Fruit fly (Drosophila melanogaster) whole organism, embryonic: ENCODE results near the gene CG1999.

Experiments used
- ATbp ChIP-seq: fragments of 200-800 bp; sonication (Bioruptor generic); optimal IDR thresholded peaks from 2 replicates; lab custom pipeline; 2017; ENCODE audit warnings: missing biosample characterization, mild to moderate bottlenecking, missing genetic modification characterization, missing genetic modification reagents
- Atf3 ChIP-seq: fragments of 200-800 bp; sonication (Bioruptor generic); optimal IDR thresholded peaks from 3 replicates; lab custom pipeline; 2016; ENCODE audit warnings: missing biosample characterization, missing genetic modification characterization
- CG10431 ChIP-seq: fragments of 200-800 bp; sonication (Bioruptor generic); optimal IDR thresholded peaks from 3 replicates; lab custom pipeline; 2018; ENCODE audit warnings: missing biosample characterization, mild to moderate bottlenecking, missing genetic modification characterization
- CG10462 ChIP-seq: fragments of 200-800 bp; sonication (Bioruptor generic); optimal IDR thresholded peaks from 2 replicates; lab custom pipeline; 2016; ENCODE audit warnings: missing biosample characterization, missing genetic modification characterization
- CG13424 ChIP-seq: fragments of 200-800 bp; sonication (Bioruptor generic); optimal IDR thresholded peaks from 2 replicates; lab custom pipeline; 2019; ENCODE audit warnings: missing biosample characterization, mild to moderate bottlenecking, missing genetic modification characterization, moderate library complexity
- CG13894 ChIP-seq: fragments of 200-800 bp; sonication (Bioruptor generic); optimal IDR thresholded peaks from 3 replicates; lab custom pipeline; 2018; ENCODE audit warnings: missing biosample characterization, mild to moderate bottlenecking, missing genetic modification characterization, moderate library complexity
- CG14667 ChIP-seq: fragments of 200-800 bp; sonication (Bioruptor generic); IDR thresholded peaks from 2 replicates; pipeline ENCODE4 v1.3.6; 2022; ENCODE audit warnings: missing biosample characterization, missing genetic modification characterization
- CG15696 ChIP-seq: fragments of 200-800 bp; sonication (Bioruptor generic); optimal IDR thresholded peaks from 2 replicates; lab custom pipeline; 2019; ENCODE audit warnings: missing biosample characterization, mild to moderate bottlenecking, missing genetic modification characterization, moderate library complexity
- CG1792 ChIP-seq: fragments of 200-800 bp; sonication (Bioruptor generic); optimal IDR thresholded peaks from 2 replicates; lab custom pipeline; 2016; ENCODE audit warnings: missing biosample characterization, missing genetic modification characterization
- CG18476 ChIP-seq: fragments of 200-800 bp; sonication (Bioruptor generic); optimal IDR thresholded peaks from 2 replicates; lab custom pipeline; 2016; ENCODE audit warnings: missing biosample characterization, mild to moderate bottlenecking, missing genetic modification characterization
- CG2202 ChIP-seq: fragments of 200-800 bp; sonication (Bioruptor generic); optimal IDR thresholded peaks from 2 replicates; lab custom pipeline; 2018; ENCODE audit warnings: missing biosample characterization, mild to moderate bottlenecking, missing genetic modification characterization
- CG31388 ChIP-seq: fragments of 200-800 bp; sonication (Bioruptor generic); optimal IDR thresholded peaks from 2 replicates; lab custom pipeline; 2016; ENCODE audit warnings: missing biosample characterization, missing genetic modification characterization
- CG3847 ChIP-seq: fragments of 200-800 bp; sonication (Bioruptor generic); IDR thresholded peaks from 2 replicates; pipeline ENCODE4 v1.3.6; 2022; ENCODE audit warnings: missing biosample characterization, missing genetic modification characterization
- CG4360 ChIP-seq: fragments of 200-800 bp; sonication (Bioruptor generic); IDR thresholded peaks from 2 replicates; pipeline ENCODE4 v1.3.6; 2022; ENCODE audit warnings: missing biosample characterization, missing genetic modification characterization
- CG4404 ChIP-seq: fragments of 200-800 bp; sonication (Bioruptor generic); IDR thresholded peaks from 2 replicates; pipeline ENCODE4 v1.3.6; 2022; ENCODE audit warnings: missing biosample characterization, missing genetic modification characterization
- CG4854 ChIP-seq: fragments of 200-800 bp; sonication (Bioruptor generic); optimal IDR thresholded peaks from 2 replicates; lab custom pipeline; 2016; ENCODE audit warnings: missing biosample characterization, missing genetic modification characterization, inconsistent platforms
- CG5245 ChIP-seq: fragments of 200-800 bp; sonication (Bioruptor generic); optimal IDR thresholded peaks from 3 replicates; lab custom pipeline; 2016; ENCODE audit warnings: missing biosample characterization, missing genetic modification characterization
- CG7372 ChIP-seq: fragments of 200-800 bp; sonication (Bioruptor generic); IDR thresholded peaks from 2 replicates; pipeline ENCODE4 v1.3.6; 2022; ENCODE audit warnings: missing biosample characterization, missing genetic modification characterization
- CG8478 ChIP-seq: fragments of >200 bp; optimal IDR thresholded peaks from 2 replicates; lab custom pipeline; 2018
- CrebB ChIP-seq: fragments of 200-800 bp; sonication (Bioruptor generic); optimal IDR thresholded peaks from 3 replicates; lab custom pipeline; 2018; ENCODE audit warnings: missing biosample characterization, mild to moderate bottlenecking, missing genetic modification characterization
- Doc2 ChIP-seq: fragments of 200-800 bp; sonication (Bioruptor generic); IDR thresholded peaks from 2 replicates; pipeline ENCODE4 v1.3.6; 2022; ENCODE audit warnings: missing biosample characterization, missing genetic modification characterization
- Gsc ChIP-seq: fragments of 200-800 bp; sonication (Bioruptor generic); IDR thresholded peaks from 2 replicates; pipeline ENCODE4 v1.3.6; 2022; ENCODE audit warnings: missing biosample characterization, missing genetic modification characterization
- HmgD ChIP-seq: fragments of 200-800 bp; sonication (Bioruptor generic); optimal IDR thresholded peaks from 3 replicates; lab custom pipeline; 2016; ENCODE audit warnings: missing biosample characterization, missing genetic modification characterization
- Hmr ChIP-seq: fragments of 200-800 bp; sonication (Bioruptor generic); optimal IDR thresholded peaks from 3 replicates; lab custom pipeline; 2017; ENCODE audit warnings: mild to moderate bottlenecking, missing biosample characterization, missing genetic modification reagents, missing genetic modification characterization
- Lim3 ChIP-seq: fragments of 200-800 bp; sonication (Bioruptor generic); IDR thresholded peaks from 2 replicates; pipeline ENCODE4 v1.3.6; 2022; ENCODE audit warnings: missing biosample characterization, missing genetic modification characterization
- Lpt ChIP-seq: fragments of >200 bp; optimal IDR thresholded peaks from 2 replicates; lab custom pipeline; 2018; ENCODE audit warnings: missing biosample characterization, missing genetic modification characterization
- Max ChIP-seq: fragments of 200-800 bp; sonication (Bioruptor generic); optimal IDR thresholded peaks from 2 replicates; lab custom pipeline; 2016; ENCODE audit warnings: missing biosample characterization, mild to moderate bottlenecking, missing genetic modification characterization
- Mes4 ChIP-seq: fragments of 200-800 bp; sonication (Bioruptor generic); optimal IDR thresholded peaks from 2 replicates; lab custom pipeline; 2016; ENCODE audit warnings: missing biosample characterization, missing genetic modification characterization
- Neu2 ChIP-seq: fragments of 200-800 bp; sonication (Bioruptor generic); optimal IDR thresholded peaks from 3 replicates; lab custom pipeline; 2016; ENCODE audit warnings: missing biosample characterization, missing genetic modification characterization, borderline replicate concordance
- NfI ChIP-seq: fragments of 200-800 bp; sonication (Bioruptor generic); optimal IDR thresholded peaks from 3 replicates; lab custom pipeline; 2018; ENCODE audit warnings: missing biosample characterization, mild to moderate bottlenecking, missing genetic modification characterization, moderate library complexity
- Opbp ChIP-seq: fragments of 200-800 bp; sonication (Bioruptor generic); IDR thresholded peaks from 3 replicates; pipeline ENCODE4 v1.3.6; 2022; ENCODE audit warnings: missing biosample characterization, missing genetic modification characterization; ENCODE audit not compliant: partially characterized antibody
- Spps ChIP-seq: fragments of 200-800 bp; sonication (Bioruptor generic); optimal IDR thresholded peaks from 2 replicates; lab custom pipeline; 2018; ENCODE audit warnings: missing biosample characterization, mild to moderate bottlenecking, missing genetic modification characterization
- Vsx1 ChIP-seq: fragments of 200-800 bp; sonication (Bioruptor generic); optimal IDR thresholded peaks from 2 replicates; lab custom pipeline; 2017; ENCODE audit warnings: missing biosample characterization, mild to moderate bottlenecking, missing genetic modification characterization, missing genetic modification reagents
- al ChIP-seq: fragments of 200-800 bp; sonication (Bioruptor generic); IDR thresholded peaks from 2 replicates; pipeline ENCODE4 v1.3.6; 2022; ENCODE audit warnings: missing biosample characterization, missing genetic modification characterization
- ase ChIP-seq: fragments of 200-800 bp; sonication (Bioruptor generic); IDR thresholded peaks from 3 replicates; pipeline ENCODE4 v1.3.6; 2022; ENCODE audit warnings: missing biosample characterization, missing genetic modification characterization
- caup ChIP-seq: fragments of 200-800 bp; sonication (Bioruptor generic); optimal IDR thresholded peaks from 3 replicates; lab custom pipeline; 2017; ENCODE audit warnings: missing biosample characterization, mild to moderate bottlenecking, missing genetic modification characterization, moderate library complexity; ENCODE audit not compliant: severe bottlenecking
- dmrt11E ChIP-seq: fragments of 200-800 bp; sonication (Bioruptor generic); optimal IDR thresholded peaks from 3 replicates; lab custom pipeline; 2018; ENCODE audit warnings: missing biosample characterization, mild to moderate bottlenecking, missing genetic modification characterization, moderate library complexity
- esg ChIP-seq: fragments of 200-800 bp; sonication (Bioruptor generic); conservative IDR thresholded peaks from 2 replicates; pipeline ENCODE4 v1.3.6; 2022; ENCODE audit warnings: missing biosample characterization, missing genetic modification characterization
- gem ChIP-seq: fragments of 200-800 bp; sonication (Bioruptor generic); optimal IDR thresholded peaks from 2 replicates; lab custom pipeline; 2019; ENCODE audit warnings: missing biosample characterization, mild to moderate bottlenecking, missing genetic modification characterization, moderate library complexity
- kni ChIP-seq: fragments of 200-800 bp; sonication (Bioruptor generic); optimal IDR thresholded peaks from 3 replicates; lab custom pipeline; 2017; ENCODE audit warnings: mild to moderate bottlenecking, missing biosample characterization, missing genetic modification reagents, missing genetic modification characterization
- lola ChIP-seq, 3 experiments: fragments of >200 bp in 2 of 3; fragments of 200-800 bp in 1 of 3; sonication (Bioruptor generic) in 1 of 3; optimal IDR thresholded peaks; 2 replicates each; lab custom pipeline; 2017 to 2019; ENCODE audit warnings: missing biosample characterization in 3 of 3, missing genetic modification characterization in 3 of 3, mild to moderate bottlenecking in 1 of 3, moderate library complexity in 1 of 3
- mld ChIP-seq: fragments of 200-800 bp; sonication (Bioruptor generic); IDR thresholded peaks from 3 replicates; pipeline ENCODE4 v1.3.6; 2022; ENCODE audit warnings: missing biosample characterization, missing genetic modification characterization; ENCODE audit not compliant: partially characterized antibody
- nerfin-1 ChIP-seq: fragments of 200-800 bp; sonication (Bioruptor generic); optimal IDR thresholded peaks from 3 replicates; lab custom pipeline; 2019; ENCODE audit warnings: missing biosample characterization, mild to moderate bottlenecking, missing genetic modification characterization, moderate library complexity
- peb ChIP-seq: fragments of 200-800 bp; sonication (Bioruptor generic); IDR thresholded peaks from 2 replicates; pipeline ENCODE4 v1.3.6; 2022; ENCODE audit warnings: missing biosample characterization, missing genetic modification characterization
- run ChIP-seq: fragments of 200-800 bp; sonication (Bioruptor generic); optimal IDR thresholded peaks from 3 replicates; lab custom pipeline; 2018; ENCODE audit warnings: missing biosample characterization, mild to moderate bottlenecking, missing genetic modification characterization
- seq ChIP-seq: fragments of 200-800 bp; sonication (Bioruptor generic); IDR thresholded peaks from 2 replicates; pipeline ENCODE4 v1.3.6; 2022; ENCODE audit warnings: missing biosample characterization, missing genetic modification characterization
- sim ChIP-seq: fragments of 200-800 bp; sonication (Bioruptor generic); IDR thresholded peaks from 2 replicates; pipeline ENCODE4 v1.3.6; 2022; ENCODE audit warnings: missing biosample characterization, missing genetic modification characterization
- tgo ChIP-seq: fragments of 200-800 bp; sonication (Bioruptor generic); IDR thresholded peaks from 3 replicates; pipeline ENCODE4 v1.3.6; 2022; ENCODE audit warnings: missing biosample characterization, missing genetic modification characterization
- trh ChIP-seq: fragments of 200-800 bp; sonication (Bioruptor generic); optimal IDR thresholded peaks from 2 replicates; lab custom pipeline; 2016; ENCODE audit warnings: missing biosample characterization, missing genetic modification characterization

The CG1999 gene

DNA sequence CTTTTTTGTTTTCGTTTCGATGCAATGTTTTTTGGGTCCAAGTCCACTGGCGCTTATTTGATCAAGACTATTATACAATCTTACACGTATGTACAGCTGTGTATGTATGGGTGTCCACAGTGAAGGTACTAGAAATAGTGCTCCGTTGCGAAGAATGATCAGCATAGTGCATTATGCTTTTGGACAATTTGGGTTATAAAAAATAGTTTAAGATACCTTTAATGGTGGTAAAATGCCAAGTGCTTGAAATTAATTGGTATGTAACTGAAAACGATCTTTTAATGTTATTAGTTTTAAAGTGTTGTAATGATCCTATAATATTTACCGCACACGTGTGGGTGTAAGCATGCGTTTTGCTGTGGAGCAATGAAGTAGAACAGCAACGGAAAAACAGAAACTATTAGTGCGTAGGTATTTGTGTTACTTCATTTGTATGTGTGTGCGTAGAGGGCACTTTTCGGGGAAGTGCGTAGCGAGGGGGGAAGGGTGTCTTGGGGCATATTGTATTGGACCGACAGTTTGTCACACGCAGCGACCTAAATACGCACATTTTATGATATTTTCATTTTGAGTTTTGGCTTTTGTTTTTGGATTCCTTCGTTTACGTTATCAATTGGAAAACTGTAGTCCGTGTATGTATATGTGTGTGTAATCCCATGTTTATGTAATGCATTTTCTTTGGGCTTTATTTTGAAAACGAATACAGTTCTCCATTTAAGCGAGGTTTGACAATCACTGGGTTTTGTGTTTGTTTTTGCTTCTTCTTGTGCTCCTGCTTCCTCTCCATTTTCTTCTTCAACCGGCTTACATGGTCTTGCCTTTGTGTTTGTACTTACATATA lies 22.3 kb upstream of the CG1999 start (continued):
- TF ChIP-seq Neu2 (GFP tag; lab: Kevin White, UChicago) (peak; percentile 76), lola (GFP tag; optimal IDR thresholded peaks at IDR 0.05; lab: Kevin White, UChicago) (peak in 1 of 3 experiments; percentile 93), CG15696 (tag; lab: Kevin White, UChicago) (peak; percentile 88), ATbp (GFP tag; lab: Kevin White, UChicago) (peak; percentile 94), NfI (peak; percentile 90), Vsx1 (GFP tag; lab: Kevin White, UChicago) (peak; percentile 84), CrebB (tag; lab: Kevin White, UChicago) (peak; percentile 85), HmgD (peak; percentile 46), CG4404 (GFP tag; lab: Robert Waterston, UW) (peak; percentile 75), seq (GFP tag; lab: Robert Waterston, UW) (peak; percentile 85), Atf3 (GFP tag; lab: Kevin White, UChicago) (peak; percentile 89), nerfin-1 (tag; lab: Kevin White, UChicago) (peak; percentile 91), CG5245 (peak; percentile 87), kni (GFP tag; lab: Kevin White, UChicago) (no peak), caup (peak; percentile 77), Spps (tag; lab: Kevin White, UChicago) (peak; percentile 84), CG18476 (GFP tag; lab: Kevin White, UChicago) (peak; percentile 89), esg (GFP tag; lab: Robert Waterston, UW) (peak; percentile 79), Lim3 (peak; percentile 61), sim (GFP tag; lab: Robert Waterston, UW) (peak; percentile 61; the same call in 1 of the 2 replicates), CG13894 (peak; percentile 1), CG2202 (tag; lab: Kevin White, UChicago) (peak; percentile 93), CG1792 (GFP tag; lab: Kevin White, UChicago) (peak; percentile 82), CG10462 (GFP tag; lab: Kevin White, UChicago) (peak; percentile 87), CG4854 (peak; percentile 83), tgo (peak; percentile 84), CG31388 (peak; percentile 87), Doc2 (GFP tag; lab: Robert Waterston, UW) (no peak), CG14667 (GFP tag; lab: Robert Waterston, UW) (peak; percentile 74), CG10431 (GFP tag; lab: Kevin White, UChicago) (no peak), run (tag; lab: Kevin White, UChicago) (peak; percentile 87), mld (GFP tag; lab: Robert Waterston, UW) (no peak), CG13424 (tag; lab: Kevin White, UChicago) (peak; percentile 92), ase (GFP tag; lab: Robert Waterston, UW) (peak; percentile 84), Gsc (peak; percentile 68), CG8478 (lab: Kevin White, UChicago) (peak; percentile 76), dmrt11E (peak; percentile 95), trh (GFP tag; lab: Kevin White, UChicago) (peak; percentile 81), Opbp (GFP tag; lab: Robert Waterston, UW) (no peak), CG3847 (GFP tag; lab: Robert Waterston, UW) (peak; percentile 79), peb (peak; percentile 78), gem (tag; lab: Kevin White, UChicago) (peak; percentile 97), Lpt (peak; percentile 52), CG4360 (GFP tag; lab: Robert Waterston, UW) (peak; percentile 62), Max (peak; percentile 90), CG7372 (GFP tag; lab: Robert Waterston, UW) (peak; percentile 80), al (GFP tag; lab: Robert Waterston, UW) (peak; percentile 50; the same call in 1 of the 2 replicates), Hmr (peak; percentile 80), Mes4 (GFP tag; lab: Kevin White, UChicago) (peak; percentile 89)
